Fruit fly (Drosophila melanogaster) whole organism, embryonic: ENCODE data around the gene CG7140.

Experiments
- Atf3 ChIP-seq: fragments of 200-800 bp; sonication (Bioruptor generic); optimal IDR thresholded peaks from 3 replicates; lab custom pipeline; 2016; ENCODE audit warnings: missing biosample characterization, missing genetic modification characterization
- Bdp1 ChIP-seq: fragments of 200-800 bp; sonication (Bioruptor generic); optimal IDR thresholded peaks from 3 replicates; lab custom pipeline; 2016; ENCODE audit warnings: missing biosample characterization, missing genetic modification characterization
- CG10321 ChIP-seq: fragments of 200-800 bp; sonication (Bioruptor generic); IDR thresholded peaks from 2 replicates; pipeline ENCODE4 v1.3.6; 2022; ENCODE audit warnings: missing biosample characterization, missing genetic modification characterization
- CG10565 ChIP-seq: fragments of 200-800 bp; sonication (Bioruptor generic); optimal IDR thresholded peaks from 3 replicates; lab custom pipeline; 2016; ENCODE audit warnings: missing biosample characterization, mild to moderate bottlenecking, missing genetic modification characterization
- CG10654 ChIP-seq: fragments of 200-800 bp; sonication (Bioruptor generic); optimal IDR thresholded peaks from 2 replicates; lab custom pipeline; 2016; ENCODE audit warnings: missing biosample characterization, missing genetic modification characterization
- CG12071 ChIP-seq: fragments of 200-800 bp; sonication (Bioruptor generic); optimal IDR thresholded peaks from 3 replicates; lab custom pipeline; 2018; ENCODE audit warnings: missing biosample characterization, mild to moderate bottlenecking, missing genetic modification characterization
- CG12744 ChIP-seq: fragments of 200-800 bp; sonication (Bioruptor generic); optimal IDR thresholded peaks from 2 replicates; lab custom pipeline; 2016; ENCODE audit warnings: missing biosample characterization, missing genetic modification characterization
- CG14667 ChIP-seq: fragments of 200-800 bp; sonication (Bioruptor generic); IDR thresholded peaks from 2 replicates; pipeline ENCODE4 v1.3.6; 2022; ENCODE audit warnings: missing biosample characterization, missing genetic modification characterization
- CG14710 ChIP-seq: fragments of 200-800 bp; sonication (Bioruptor generic); optimal IDR thresholded peaks from 3 replicates; lab custom pipeline; 2019; ENCODE audit warnings: missing biosample characterization, mild to moderate bottlenecking, missing genetic modification characterization, moderate library complexity
- CG15011 ChIP-seq: fragments of 200-800 bp; sonication (Bioruptor generic); optimal IDR thresholded peaks from 3 replicates; lab custom pipeline; 2018; ENCODE audit warnings: missing biosample characterization, mild to moderate bottlenecking, missing genetic modification characterization
- CG3281 ChIP-seq: fragments of 200-800 bp; sonication (Bioruptor generic); optimal IDR thresholded peaks from 3 replicates; lab custom pipeline; 2017; ENCODE audit warnings: missing biosample characterization, mild to moderate bottlenecking, missing genetic modification characterization
- CG33557 ChIP-seq: fragments of 200-800 bp; sonication (Bioruptor generic); optimal IDR thresholded peaks from 2 replicates; lab custom pipeline; 2019; ENCODE audit warnings: missing biosample characterization, mild to moderate bottlenecking, missing genetic modification characterization, moderate library complexity
- CG34422 ChIP-seq: fragments of 200-800 bp; sonication (Bioruptor generic); IDR thresholded peaks from 3 replicates; pipeline ENCODE4 v1.3.6; 2022; ENCODE audit warnings: missing biosample characterization, missing genetic modification characterization
- CG4282 ChIP-seq: fragments of 200-800 bp; sonication (Bioruptor generic); optimal IDR thresholded peaks from 2 replicates; lab custom pipeline; 2016; ENCODE audit warnings: missing biosample characterization, missing genetic modification characterization
- CG5245 ChIP-seq: fragments of 200-800 bp; sonication (Bioruptor generic); optimal IDR thresholded peaks from 3 replicates; lab custom pipeline; 2016; ENCODE audit warnings: missing biosample characterization, missing genetic modification characterization
- CG6254 ChIP-seq: fragments of 200-800 bp; sonication (Bioruptor generic); optimal IDR thresholded peaks from 3 replicates; lab custom pipeline; 2017; ENCODE audit warnings: mild to moderate bottlenecking, missing biosample characterization, missing genetic modification reagents, missing genetic modification characterization
- CG6272 ChIP-seq: fragments of 200-800 bp; sonication (Bioruptor generic); IDR thresholded peaks from 2 replicates; pipeline ENCODE4 v1.3.6; 2022; ENCODE audit warnings: missing biosample characterization, missing genetic modification characterization
- CG6654 ChIP-seq: fragments of 200-800 bp; sonication (Bioruptor generic); optimal IDR thresholded peaks from 2 replicates; lab custom pipeline; 2017; ENCODE audit warnings: missing biosample characterization, mild to moderate bottlenecking, missing genetic modification characterization
- CG8281 ChIP-seq: fragments of 200-800 bp; sonication (Bioruptor generic); optimal IDR thresholded peaks from 2 replicates; lab custom pipeline; 2018; ENCODE audit warnings: missing biosample characterization, mild to moderate bottlenecking, missing genetic modification characterization, moderate library complexity
- CG9437 ChIP-seq: fragments of 200-800 bp; sonication (Bioruptor generic); optimal IDR thresholded peaks from 2 replicates; lab custom pipeline; 2018; ENCODE audit warnings: missing biosample characterization, mild to moderate bottlenecking, missing genetic modification characterization
- CHES-1-like ChIP-seq: fragments of 200-800 bp; sonication (Bioruptor generic); optimal IDR thresholded peaks from 2 replicates; lab custom pipeline; 2016; ENCODE audit warnings: missing biosample characterization, missing genetic modification characterization
- D19A ChIP-seq: fragments of 200-800 bp; optimal IDR thresholded peaks from 3 replicates; lab custom pipeline; 2019; ENCODE audit warnings: missing biosample characterization, mild to moderate bottlenecking, missing genetic modification characterization, moderate library complexity
- Dbx ChIP-seq: fragments of 200-800 bp; sonication (Bioruptor generic); IDR thresholded peaks from 3 replicates; pipeline ENCODE4 v1.3.6; 2022; ENCODE audit warnings: missing biosample characterization, missing genetic modification characterization
- Dip3 ChIP-seq: fragments of 200-800 bp; sonication (Bioruptor generic); optimal IDR thresholded peaks from 3 replicates; lab custom pipeline; 2016; ENCODE audit warnings: missing biosample characterization, missing genetic modification characterization
- Gsc ChIP-seq: fragments of 200-800 bp; sonication (Bioruptor generic); IDR thresholded peaks from 2 replicates; pipeline ENCODE4 v1.3.6; 2022; ENCODE audit warnings: missing biosample characterization, missing genetic modification characterization
- HLH3B ChIP-seq: fragments of 200-800 bp; sonication (Bioruptor generic); IDR thresholded peaks from 2 replicates; pipeline ENCODE4 v1.3.6; 2022; ENCODE audit warnings: missing biosample characterization, missing genetic modification characterization
- Hsf ChIP-seq: fragments of 200-800 bp; sonication (Bioruptor generic); optimal IDR thresholded peaks from 3 replicates; lab custom pipeline; 2016; ENCODE audit warnings: missing biosample characterization, missing genetic modification characterization
- Kr ChIP-seq: fragments of 200-800 bp; sonication (Bioruptor generic); optimal IDR thresholded peaks from 2 replicates; lab custom pipeline; 2017; ENCODE audit warnings: missing biosample characterization, mild to moderate bottlenecking, missing genetic modification characterization
- Oli ChIP-seq: fragments of 200-800 bp; sonication (Bioruptor generic); optimal IDR thresholded peaks from 2 replicates; lab custom pipeline; 2018; ENCODE audit warnings: missing biosample characterization, mild to moderate bottlenecking, missing genetic modification characterization, moderate library complexity
- Opbp ChIP-seq: fragments of 200-800 bp; sonication (Bioruptor generic); IDR thresholded peaks from 3 replicates; pipeline ENCODE4 v1.3.6; 2022; ENCODE audit warnings: missing biosample characterization, missing genetic modification characterization; ENCODE audit not compliant: partially characterized antibody
- Ptx1 ChIP-seq: fragments of 200-800 bp; sonication (Bioruptor generic); IDR thresholded peaks from 2 replicates; pipeline ENCODE4 v1.3.6; 2022; ENCODE audit warnings: missing biosample characterization, missing genetic modification characterization
- ash1 ChIP-seq: fragments of 200-800 bp; sonication (Bioruptor generic); optimal IDR thresholded peaks from 2 replicates; lab custom pipeline; 2018; ENCODE audit warnings: missing biosample characterization, mild to moderate bottlenecking, missing genetic modification characterization
- bsh ChIP-seq, 2 experiments: fragments of 200-800 bp; sonication (Bioruptor generic); optimal IDR thresholded peaks; 2 replicates each; lab custom pipeline; 2017 to 2018; ENCODE audit warnings: mild to moderate bottlenecking in 2 of 2, missing biosample characterization in 2 of 2, missing genetic modification characterization in 2 of 2, moderate library complexity in 1 of 2
- cato ChIP-seq: fragments of 200-800 bp; sonication (Bioruptor generic); optimal IDR thresholded peaks from 2 replicates; lab custom pipeline; 2016; ENCODE audit warnings: missing biosample characterization, missing genetic modification characterization, borderline replicate concordance
- chn ChIP-seq: fragments of 200-800 bp; sonication (Bioruptor generic); optimal IDR thresholded peaks from 2 replicates; lab custom pipeline; 2016; ENCODE audit warnings: missing biosample characterization, missing genetic modification characterization
- crc ChIP-seq: fragments of 200-800 bp; sonication (Bioruptor generic); optimal IDR thresholded peaks from 2 replicates; lab custom pipeline; 2016; ENCODE audit warnings: missing biosample characterization, missing genetic modification characterization
- croc ChIP-seq: fragments of 200-800 bp; sonication (Bioruptor generic); conservative IDR thresholded peaks from 3 replicates; pipeline ENCODE4 v1.3.6; 2022; ENCODE audit warnings: missing biosample characterization, missing genetic modification characterization
- dmrt11E ChIP-seq: fragments of 200-800 bp; sonication (Bioruptor generic); optimal IDR thresholded peaks from 3 replicates; lab custom pipeline; 2018; ENCODE audit warnings: missing biosample characterization, mild to moderate bottlenecking, missing genetic modification characterization, moderate library complexity
- dpn ChIP-seq, 2 experiments: fragments of 200-800 bp; sonication (Bioruptor generic); optimal IDR thresholded peaks; 3 replicates each; lab custom pipeline; 2016; ENCODE audit warnings: missing biosample characterization in 2 of 2, missing genetic modification characterization in 2 of 2
- fd3F ChIP-seq: fragments of 200-800 bp; sonication (Bioruptor generic); optimal IDR thresholded peaks from 2 replicates; lab custom pipeline; 2018; ENCODE audit warnings: missing biosample characterization, mild to moderate bottlenecking, missing genetic modification characterization, moderate library complexity
- ftz-f1 ChIP-seq: fragments of 200-800 bp; sonication (Bioruptor generic); optimal IDR thresholded peaks from 2 replicates; lab custom pipeline; 2016; ENCODE audit warnings: missing biosample characterization, missing genetic modification characterization
- gro ChIP-seq: fragments of 200-800 bp; sonication (Bioruptor generic); optimal IDR thresholded peaks from 2 replicates; lab custom pipeline; 2016; ENCODE audit warnings: missing biosample characterization, missing genetic modification characterization
- inv ChIP-seq: fragments of 200-800 bp; sonication (Bioruptor generic); IDR thresholded peaks from 2 replicates; pipeline ENCODE4 v1.3.6; 2022; ENCODE audit warnings: missing biosample characterization, missing genetic modification characterization; ENCODE audit not compliant: partially characterized antibody
- lmd ChIP-seq: fragments of 200-800 bp; sonication (Bioruptor generic); IDR thresholded peaks from 2 replicates; pipeline ENCODE4 v1.3.6; 2022; ENCODE audit warnings: missing biosample characterization, missing genetic modification characterization
- nerfin-1 ChIP-seq: fragments of 200-800 bp; sonication (Bioruptor generic); optimal IDR thresholded peaks from 3 replicates; lab custom pipeline; 2019; ENCODE audit warnings: missing biosample characterization, mild to moderate bottlenecking, missing genetic modification characterization, moderate library complexity
- pum ChIP-seq: fragments of 200-800 bp; sonication (Bioruptor generic); optimal IDR thresholded peaks from 2 replicates; lab custom pipeline; 2016; ENCODE audit warnings: missing biosample characterization, missing genetic modification characterization
- salm ChIP-seq: fragments of 200-800 bp; sonication (Bioruptor generic); optimal IDR thresholded peaks from 2 replicates; lab custom pipeline; 2018; ENCODE audit warnings: missing biosample characterization, mild to moderate bottlenecking, missing genetic modification characterization
- tll ChIP-seq, 2 experiments: fragments of 200-800 bp in 1 of 2; fragments of >200 bp in 1 of 2; sonication (Bioruptor generic) in 1 of 2; optimal IDR thresholded peaks; 2 replicates each; lab custom pipeline; 2017 to 2019; ENCODE audit warnings: missing biosample characterization in 2 of 2, missing genetic modification characterization in 2 of 2, mild to moderate bottlenecking in 1 of 2, moderate library complexity in 1 of 2
- trem ChIP-seq: fragments of 200-800 bp; optimal IDR thresholded peaks from 3 replicates; lab custom pipeline; 2019; ENCODE audit warnings: missing biosample characterization, mild to moderate bottlenecking, missing genetic modification characterization, moderate library complexity
- tup ChIP-seq: fragments of 200-800 bp; sonication (Bioruptor generic); optimal IDR thresholded peaks from 2 replicates; lab custom pipeline; 2016; ENCODE audit warnings: missing biosample characterization, mild to moderate bottlenecking, missing genetic modification characterization, moderate library complexity
- vfl ChIP-seq: fragments of 200-800 bp; sonication (Bioruptor generic); optimal IDR thresholded peaks from 2 replicates; lab custom pipeline; 2016; ENCODE audit warnings: missing biosample characterization, missing genetic modification characterization

CG7140 gene

dm6 chr3L:22065694-22066093 lies 37.6 kb upstream of the CG7140 start, which contains the start of gene CG14561 (continued):
- no peak for TF ChIP-seq crc (GFP tag; lab: Kevin White, UChicago)
- no peak for TF ChIP-seq dmrt11E
- peak; percentile 4 for TF ChIP-seq CHES-1-like (GFP tag; lab: Kevin White, UChicago)
- TF ChIP-seq Dbx (GFP tag; lab: Robert Waterston, UW) = 0 out of 3 replicates have a peak, but pooled peaks have one; percentile 29
- TF ChIP-seq CG10321 (GFP tag; lab: Robert Waterston, UW) = no peak
- TF ChIP-seq CG6272 (GFP tag; lab: Robert Waterston, UW) = peak; percentile 37; the same call in 1 of the 2 replicates
- TF ChIP-seq CG33557 = peak; percentile 1
- TF ChIP-seq Atf3 = no peak
- no peak for TF ChIP-seq chn (GFP tag; lab: Kevin White, UChicago)
- no peak for TF ChIP-seq bsh (GFP tag; optimal IDR thresholded peaks at IDR 0.05; lab: Kevin White, UChicago)
- peak; percentile 54 for TF ChIP-seq CG14710 (tag; lab: Kevin White, UChicago)
- peak; percentile 46; the same call in 2 of the 3 replicates for TF ChIP-seq CG34422
- no peak for TF ChIP-seq Kr (GFP tag; lab: Kevin White, UChicago)
- TF ChIP-seq Ptx1 (GFP tag; lab: Robert Waterston, UW) = 0 out of 2 replicates have a peak, but pooled peaks have one; percentile 21
- TF ChIP-seq CG9437 = no peak
- TF ChIP-seq CG4282 = peak; percentile 10
- TF ChIP-seq Dip3 (GFP tag; lab: Kevin White, UChicago) = no peak
- no peak for TF ChIP-seq tup (GFP tag; lab: Kevin White, UChicago)
- no peak for TF ChIP-seq cato (GFP tag; lab: Kevin White, UChicago)
- TF ChIP-seq tll (GFP tag; optimal IDR thresholded peaks at IDR 0.05; lab: Kevin White, UChicago) = peak in 1 of 2 experiments; percentile 36
- TF ChIP-seq CG6654 = no peak
- no peak for TF ChIP-seq nerfin-1 (tag; lab: Kevin White, UChicago)
- TF ChIP-seq salm (tag; lab: Kevin White, UChicago) = no peak
- peak; percentile 28 for TF ChIP-seq gro
- TF ChIP-seq croc = no peak
- TF ChIP-seq CG3281 (GFP tag; lab: Kevin White, UChicago) = no peak
- peak; percentile 71 for TF ChIP-seq trem (tag; lab: Kevin White, UChicago)
- TF ChIP-seq Bdp1 (GFP tag; lab: Kevin White, UChicago) = no peak
- no peak for TF ChIP-seq Hsf (GFP tag; lab: Kevin White, UChicago)
- peak in 1 of 2 experiments; percentile 24 for TF ChIP-seq dpn (GFP tag; optimal IDR thresholded peaks at IDR 0.05; lab: Kevin White, UChicago)
- TF ChIP-seq HLH3B (GFP tag; lab: Robert Waterston, UW) = no peak
- TF ChIP-seq CG12744 (GFP tag; lab: Kevin White, UChicago) = no peak
- no peak for TF ChIP-seq CG14667
- no peak for TF ChIP-seq CG10654 (GFP tag; lab: Kevin White, UChicago)
- TF ChIP-seq CG15011 (GFP tag; lab: Kevin White, UChicago) = no peak
- peak; percentile 96 for TF ChIP-seq Opbp
- TF ChIP-seq CG6254 (GFP tag; lab: Kevin White, UChicago) = no peak
- TF ChIP-seq CG8281 (tag; lab: Kevin White, UChicago) = no peak
- no peak for TF ChIP-seq lmd (GFP tag; lab: Robert Waterston, UW)
- no peak for TF ChIP-seq vfl
- TF ChIP-seq CG10565 (GFP tag; lab: Kevin White, UChicago) = no peak
- TF ChIP-seq fd3F (GFP tag; lab: Kevin White, UChicago) = no peak
- no peak for TF ChIP-seq ash1
- no peak for TF ChIP-seq CG12071 (GFP tag; lab: Kevin White, UChicago)
- no peak for TF ChIP-seq D19A
- TF ChIP-seq Gsc (GFP tag; lab: Robert Waterston, UW) = no peak
- no peak for TF ChIP-seq Oli (tag; lab: Kevin White, UChicago)
- no peak for TF ChIP-seq CG5245 (GFP tag; lab: Kevin White, UChicago)
- TF ChIP-seq ftz-f1 = no peak
- TF ChIP-seq pum (GFP tag; lab: Kevin White, UChicago) = no peak
- TF ChIP-seq inv = peak; percentile 90
